Fruit fly (Drosophila melanogaster): ENCODE results near the gene CG5412.

DNA sequence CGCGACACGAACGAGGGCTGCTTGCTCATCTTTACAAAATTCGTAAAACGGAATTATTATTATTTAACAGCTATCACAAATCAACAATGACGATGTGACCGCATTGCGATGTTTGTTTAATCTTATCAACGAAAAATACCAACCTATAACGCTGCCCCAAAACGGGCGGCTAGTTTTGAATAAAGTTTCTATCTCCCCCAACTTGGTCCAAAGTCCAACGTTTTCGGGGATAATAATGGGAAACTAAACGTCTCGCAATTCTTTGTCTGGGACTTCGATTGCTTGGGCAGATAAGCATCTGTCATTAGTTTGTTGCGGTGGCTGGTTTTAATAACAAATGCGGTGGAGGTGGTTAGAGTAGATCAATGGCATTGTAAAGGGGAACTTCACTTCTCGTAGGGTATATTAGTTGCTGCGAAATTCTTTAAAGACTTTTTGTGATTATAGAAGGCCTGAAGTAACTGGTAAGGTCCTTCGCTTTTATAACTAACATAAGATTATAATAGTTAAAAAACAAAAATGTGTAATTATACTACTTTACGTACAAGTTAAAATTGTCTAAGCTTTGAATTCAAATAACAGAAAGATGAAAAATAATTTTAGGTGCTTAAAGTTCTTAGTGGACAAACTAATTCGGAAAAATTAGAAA, 16.7 kb upstream of the CG5412 start, which contains the start of gene CG15922:
- no peak for TF ChIP-seq psq (optimal IDR thresholded peaks at IDR 0.05)
- no peak for TF ChIP-seq Sin3A (optimal IDR thresholded peaks at IDR 0.05)
- no peak for TF ChIP-seq insv (optimal IDR thresholded peaks at IDR 0.05)
- no peak for TF ChIP-seq Myc (optimal IDR thresholded peaks at IDR 0.05)
